Worm (Caenorhabditis elegans): ENCODE results near the gene Y57G11B.3.

DNA sequence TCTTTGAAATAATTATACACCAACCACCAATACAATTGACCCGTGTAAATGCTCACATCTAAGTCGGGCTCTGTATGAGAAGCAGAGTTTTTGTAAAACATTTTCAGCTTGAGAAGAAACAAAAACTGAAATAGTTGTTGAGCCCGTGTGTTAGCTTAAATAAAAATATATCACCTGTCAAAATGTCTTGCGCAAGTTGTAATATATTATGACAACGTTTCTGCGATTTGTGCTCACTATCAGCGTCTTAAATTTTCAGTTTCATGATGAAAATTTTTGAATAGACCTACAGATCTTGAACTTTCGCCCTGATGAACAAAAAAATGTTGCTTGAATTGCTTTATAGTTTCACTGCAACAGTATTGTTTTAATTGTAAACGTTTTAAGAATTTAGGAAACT is 39.2 kb downstream of the Y57G11B.3 start, which contains the start of gene T27E7.4:
- TF ChIP-seq nhr-10 (tag; optimal IDR thresholded peaks at IDR 0.05): no peak
- no peak for TF ChIP-seq dmd-4 (tag; optimal IDR thresholded peaks at IDR 0.05)
- no peak for TF ChIP-seq ztf-11 (tag; optimal IDR thresholded peaks at IDR 0.05)
- TF ChIP-seq snpc-4 (tag; optimal IDR thresholded peaks at IDR 0.05): no peak
- TF ChIP-seq nhr-237 (tag; optimal IDR thresholded peaks at IDR 0.05): no peak
- TF ChIP-seq lsy-2 (tag; optimal IDR thresholded peaks at IDR 0.05): no peak
- TF ChIP-seq aly-2 (tag; optimal IDR thresholded peaks at IDR 0.05): no peak
- no peak for TF ChIP-seq mab-5 (tag; optimal IDR thresholded peaks at IDR 0.05)
- no peak for TF ChIP-seq ama-1 (optimal IDR thresholded peaks at IDR 0.05)
- TF ChIP-seq skn-1 (tag; optimal IDR thresholded peaks at IDR 0.05): no peak
- TF ChIP-seq unc-62 (GFP tag; optimal IDR thresholded peaks at IDR 0.05): no peak
- TF ChIP-seq elt-1 (tag; optimal IDR thresholded peaks at IDR 0.05): no peak
